Worm (Caenorhabditis elegans) whole organism, late embryonic: ENCODE results near the gene inf-1.
A peak's percentile ranks its signal among the peaks of the same experiment; 100 is the strongest.

ENCODE experiments used
- C08G9.2 ChIP-seq: sonication (generic microtip); optimal IDR thresholded peaks from 2 replicates; lab custom pipeline; 2016; ENCODE audit warnings: mild to moderate bottlenecking, missing genetic modification characterization, moderate library complexity, missing compliant biosample characterization
- C38D4.7 ChIP-seq: fragments of 200-800 bp; sonication (Bioruptor generic); optimal IDR thresholded peaks from 2 replicates; lab custom pipeline; 2018; ENCODE audit warnings: mild to moderate bottlenecking, missing genetic modification characterization, moderate library complexity, missing compliant biosample characterization
- ahr-1 ChIP-seq: sonication (generic microtip); optimal IDR thresholded peaks from 2 replicates; lab custom pipeline; 2016; ENCODE audit warnings: missing genetic modification characterization, missing compliant biosample characterization
- ceh-2 ChIP-seq: sonication (generic microtip); optimal IDR thresholded peaks from 2 replicates; lab custom pipeline; 2016; ENCODE audit warnings: missing genotype, missing genetic modification characterization, missing compliant biosample characterization
- ceh-24 ChIP-seq: sonication (generic microtip); optimal IDR thresholded peaks from 2 replicates; lab custom pipeline; 2016; ENCODE audit warnings: mild to moderate bottlenecking, missing genetic modification characterization, missing compliant biosample characterization
- ceh-30 ChIP-seq: fragments of 150-350 bp; optimal IDR thresholded peaks from 2 replicates; lab custom pipeline; 2014; ENCODE audit warnings: missing biosample characterization, missing genetic modification characterization
- ceh-34 ChIP-seq: sonication (generic microtip); optimal IDR thresholded peaks from 2 replicates; lab custom pipeline; 2016; ENCODE audit warnings: mild to moderate bottlenecking, missing genetic modification characterization, missing compliant biosample characterization
- ceh-48 ChIP-seq: sonication (generic microtip); optimal IDR thresholded peaks from 2 replicates; lab custom pipeline; 2016; ENCODE audit warnings: missing genetic modification characterization, inconsistent platforms, missing compliant biosample characterization
- che-1 ChIP-seq: sonication (generic microtip); optimal IDR thresholded peaks from 2 replicates; lab custom pipeline; 2016; ENCODE audit warnings: mild to moderate bottlenecking, missing genetic modification characterization, missing compliant biosample characterization
- dmd-4 ChIP-seq: sonication (generic microtip); optimal IDR thresholded peaks from 2 replicates; lab custom pipeline; 2016; ENCODE audit warnings: borderline replicate concordance, missing genetic modification characterization, missing compliant biosample characterization
- elt-2 ChIP-seq: sonication (generic microtip); optimal IDR thresholded peaks from 2 replicates; lab custom pipeline; 2016; ENCODE audit warnings: missing genetic modification reagents, missing genetic modification characterization, missing compliant biosample characterization
- elt-4 ChIP-seq: sonication (generic microtip); optimal IDR thresholded peaks from 2 replicates; lab custom pipeline; 2016; ENCODE audit warnings: missing genetic modification characterization, missing compliant biosample characterization
- ets-4 ChIP-seq: sonication (generic microtip); optimal IDR thresholded peaks from 2 replicates; lab custom pipeline; 2016; ENCODE audit warnings: missing genetic modification characterization, missing compliant biosample characterization
- fkh-6 ChIP-seq: sonication (generic microtip); optimal IDR thresholded peaks from 2 replicates; lab custom pipeline; 2016; ENCODE audit warnings: missing genetic modification characterization, missing compliant biosample characterization
- hlh-30 ChIP-seq: sonication (generic microtip); optimal IDR thresholded peaks from 2 replicates; lab custom pipeline; 2017; ENCODE audit warnings: antibody characterized with exemption, missing genetic modification characterization, missing compliant biosample characterization; ENCODE audit not compliant: insufficient read depth
- lin-11 ChIP-seq: fragments of 200-800 bp; sonication (Bioruptor generic); optimal IDR thresholded peaks from 2 replicates; lab custom pipeline; 2018; ENCODE audit warnings: mild to moderate bottlenecking, missing genetic modification characterization, missing compliant biosample characterization
- madf-2 ChIP-seq: sonication (generic microtip); optimal IDR thresholded peaks from 2 replicates; lab custom pipeline; 2017; ENCODE audit warnings: missing genetic modification characterization, missing compliant biosample characterization
- mec-3 ChIP-seq: sonication (generic microtip); optimal IDR thresholded peaks from 2 replicates; lab custom pipeline; 2016; ENCODE audit warnings: borderline replicate concordance, missing genetic modification characterization, missing compliant biosample characterization
- nfya-1 ChIP-seq: sonication (generic microtip); optimal IDR thresholded peaks from 2 replicates; lab custom pipeline; 2017; ENCODE audit warnings: missing genetic modification characterization, mild to moderate bottlenecking, missing compliant biosample characterization, antibody characterized with exemption, moderate library complexity
- nhr-232 ChIP-seq: sonication (generic microtip); optimal IDR thresholded peaks from 2 replicates; lab custom pipeline; 2016; ENCODE audit warnings: missing genetic modification characterization, missing compliant biosample characterization
- npax-4 ChIP-seq: sonication (generic microtip); optimal IDR thresholded peaks from 2 replicates; lab custom pipeline; 2016; ENCODE audit warnings: missing genetic modification characterization, missing compliant biosample characterization
- odd-2 ChIP-seq: sonication (generic microtip); optimal IDR thresholded peaks from 2 replicates; lab custom pipeline; 2017; ENCODE audit warnings: antibody characterized with exemption, mild to moderate bottlenecking, missing genetic modification characterization, missing compliant biosample characterization
- pat-9 ChIP-seq: fragments of 200-800 bp; sonication (Bioruptor generic); optimal IDR thresholded peaks from 2 replicates; lab custom pipeline; 2018; ENCODE audit warnings: mild to moderate bottlenecking, missing genetic modification characterization, moderate library complexity, missing compliant biosample characterization
- pax-1 ChIP-seq: fragments of 150-350 bp; optimal IDR thresholded peaks from 2 replicates; lab custom pipeline; 2014; ENCODE audit warnings: missing biosample characterization, missing genetic modification characterization
- pha-4 ChIP-seq: fragments of 150-350 bp; optimal IDR thresholded peaks from 2 replicates; lab custom pipeline; 2018; ENCODE audit warnings: missing biosample characterization, missing genetic modification reagents, missing genetic modification characterization
- pqm-1 ChIP-seq: sonication (generic microtip); optimal IDR thresholded peaks from 2 replicates; lab custom pipeline; 2016; ENCODE audit warnings: missing genetic modification characterization, missing compliant biosample characterization
- ref-2 ChIP-seq: sonication (generic microtip); optimal IDR thresholded peaks from 2 replicates; lab custom pipeline; 2016; ENCODE audit warnings: missing genetic modification characterization, missing compliant biosample characterization
- rnt-1 ChIP-seq: sonication (generic microtip); optimal IDR thresholded peaks from 2 replicates; lab custom pipeline; 2016; ENCODE audit warnings: missing genetic modification characterization, missing compliant biosample characterization
- sdc-2 ChIP-seq: sonication (generic microtip); optimal IDR thresholded peaks from 2 replicates; lab custom pipeline; 2016; ENCODE audit warnings: missing genotype, missing genetic modification characterization, missing compliant biosample characterization
- sox-4 ChIP-seq: sonication (generic microtip); optimal IDR thresholded peaks from 2 replicates; lab custom pipeline; 2017; ENCODE audit warnings: mild to moderate bottlenecking, missing genetic modification characterization, inconsistent platforms, missing compliant biosample characterization
- syd-9 ChIP-seq: sonication (generic microtip); optimal IDR thresholded peaks from 2 replicates; lab custom pipeline; 2016; ENCODE audit warnings: mild to moderate bottlenecking, missing genetic modification characterization, moderate library complexity, missing compliant biosample characterization
- tbx-7 ChIP-seq: sonication (generic microtip); optimal IDR thresholded peaks from 2 replicates; lab custom pipeline; 2016; ENCODE audit warnings: missing genotype, missing genetic modification characterization, missing compliant biosample characterization
- unc-3 ChIP-seq, 2 experiments: fragments of 200-800 bp in 1 of 2; sonication (Bioruptor generic) in 1 of 2; sonication (generic microtip) in 1 of 2; conservative IDR thresholded peaks in 1 of 2; optimal IDR thresholded peaks in 1 of 2; 2 replicates each; pipeline versions ENCODE4 v1.3.6 to Lab custom; 2016 to 2022; ENCODE audit warnings: missing compliant biosample characterization in 2 of 2, missing genetic modification characterization in 2 of 2, missing genetic modification reagents in 1 of 2
- unc-55 ChIP-seq: sonication (generic microtip); optimal IDR thresholded peaks from 2 replicates; lab custom pipeline; 2017; ENCODE audit warnings: missing biosample characterization, missing genetic modification reagents, missing genetic modification characterization
- zip-5 ChIP-seq: sonication (generic microtip); optimal IDR thresholded peaks from 2 replicates; lab custom pipeline; 2016; ENCODE audit warnings: missing genetic modification characterization, missing compliant biosample characterization

The inf-1 gene

ce11 chrIII:6953978-6954377 lies 24.0 kb downstream of the inf-1 start:
- TF ChIP-seq unc-3 (GFP tag; conservative IDR thresholded peaks at IDR 0.05; lab: Robert Waterston, UW) (no peak), unc-3 (tag; optimal IDR thresholded peaks at IDR 0.05; lab: Kevin White, UChicago) (no peak), mec-3 (tag; lab: Kevin White, UChicago) (no peak), che-1 (no peak), fkh-6 (tag; lab: Kevin White, UChicago) (no peak), ref-2 (tag; lab: Kevin White, UChicago) (no peak), dmd-4 (tag; lab: Kevin White, UChicago) (no peak), zip-5 (no peak), rnt-1 (no peak), C08G9.2 (tag; lab: Kevin White, UChicago) (no peak), ceh-30 (no peak), sdc-2 (tag; lab: Kevin White, UChicago) (no peak), madf-2 (tag; lab: Kevin White, UChicago) (no peak), C38D4.7 (GFP tag; lab: Kevin White, UChicago) (no peak), ahr-1 (tag; lab: Kevin White, UChicago) (no peak), ceh-48 (no peak), pha-4 (no peak), ceh-2 (tag; lab: Kevin White, UChicago) (no peak), elt-4 (tag; lab: Kevin White, UChicago) (no peak)
- TF ChIP-seq, all 69 proteins: peak for 0

- TF ChIP-seq syd-9 (tag; lab: Kevin White, UChicago) = no peak
- TF ChIP-seq ceh-30 = no peak
- TF ChIP-seq fkh-6 (tag; lab: Kevin White, UChicago) = no peak
- no peak for TF ChIP-seq npax-4 (tag; lab: Kevin White, UChicago)
- no peak for TF ChIP-seq ets-4
- TF ChIP-seq pat-9 (tag; lab: Kevin White, UChicago) = no peak
These were observed 25.8 kb downstream of the inf-1 start for ce11 chrIII:6955766-6956165.

- TF ChIP-seq pqm-1 (no peak), ceh-24 (tag; lab: Kevin White, UChicago) (no peak), tbx-7 (tag; lab: Kevin White, UChicago) (no peak), hlh-30 (no peak), ceh-30 (no peak), dmd-4 (tag; lab: Kevin White, UChicago) (no peak), lin-11 (tag; lab: Kevin White, UChicago) (no peak), nhr-232 (tag; lab: Kevin White, UChicago) (no peak), nfya-1 (no peak), ceh-34 (no peak), sox-4 (tag; lab: Kevin White, UChicago) (no peak)
- TF ChIP-seq, all 69 proteins: peak for 0
These were observed 28.8 kb downstream of the inf-1 start for ce11 chrIII:6958674-6959241.

- TF ChIP-seq nfya-1 = peak; percentile 52
- TF ChIP-seq odd-2 (tag; lab: Kevin White, UChicago) = peak; percentile 20
- no peak for TF ChIP-seq pax-1 (tag; lab: Kevin White, UChicago)
These were observed 31.2 kb downstream of the inf-1 start for ce11 chrIII:6961167-6961566.

ce11 chrIII:6961937-6962504 lies 32.1 kb downstream of the inf-1 start, which contains the start of the genes rpn-6.1 and F57B9.1:
rpn-6.1 (minus strand) TSS chrIII:6962001.
F57B9.1 (plus strand) TSS chrIII:6962090.
- TF ChIP-seq elt-2 (tag; lab: Kevin White, UChicago) (peak; percentile 43), pax-1 (tag; lab: Kevin White, UChicago) (no peak), rnt-1 (no peak), unc-55 (GFP tag; lab: Kevin White, UChicago) (peak; percentile 33)
